Fruit fly (Drosophila melanogaster): ENCODE measurements around the gene CG16711.

Gene CG16711

dm6 chr3L:9745393-9745792, 41.3 kb downstream of the CG16711 start:
- TF ChIP-seq CG17801 (GFP tag; optimal IDR thresholded peaks at IDR 0.05; ENCODE audit: partially characterized antibody): no peak

- no peak for TF ChIP-seq CG17801 (GFP tag; optimal IDR thresholded peaks at IDR 0.05; ENCODE audit: partially characterized antibody)
Measured at dm6 chr3L:9751625-9752024, 47.5 kb downstream of the CG16711 start.

All from ovary, adult (tissue).